Worm (Caenorhabditis elegans) whole organism, L1 larva: ENCODE data around the gene casy-1.

Experiments used
- F16B12.6 ChIP-seq: fragments of 150-350 bp; optimal IDR thresholded peaks from 2 replicates; lab custom pipeline; 2014; ENCODE audit warnings: missing biosample characterization, missing genetic modification characterization
- ama-1 ChIP-seq: fragments of 150-350 bp; optimal IDR thresholded peaks from 2 replicates; lab custom pipeline; 2014
- ets-5 ChIP-seq: fragments of 200-800 bp; sonication (Bioruptor generic); IDR thresholded peaks from 2 replicates; pipeline ENCODE4 v1.3.6; 2022; ENCODE audit warnings: missing genetic modification characterization, missing compliant biosample characterization
- isw-1 ChIP-seq: fragments of 200-800 bp; sonication (Bioruptor generic); IDR thresholded peaks from 2 replicates; pipeline ENCODE4 v1.3.6; 2022; ENCODE audit warnings: missing genetic modification characterization, missing compliant biosample characterization
- nhr-19 ChIP-seq: fragments of 200-800 bp; sonication (Bioruptor generic); conservative IDR thresholded peaks from 2 replicates; pipeline ENCODE4 v1.3.6; 2022; ENCODE audit warnings: missing genetic modification characterization, missing compliant biosample characterization
- nhr-77 ChIP-seq: fragments of 150-350 bp; optimal IDR thresholded peaks from 2 replicates; lab custom pipeline; 2014; ENCODE audit warnings: missing biosample characterization, missing genetic modification characterization

ce11 chrII:5946438-5946837 lies 10.0 kb downstream of the casy-1 start:
- TF ChIP-seq nhr-77 (tag; lab: Kevin White, UChicago) (no peak), F16B12.6 (tag; lab: Kevin White, UChicago) (no peak), ets-5 (GFP tag; lab: Robert Waterston, UW) (no peak), ama-1 (lab: Kevin White, UChicago) (no peak), isw-1 (GFP tag; lab: Robert Waterston, UW) (no peak), nhr-19 (GFP tag; lab: Robert Waterston, UW) (no peak)
